Fruit fly (Drosophila melanogaster): Measurements from ENCODE around the gene Met.
"Not testable (repeated sequence)": the region's sequence is repeated elsewhere in the genome, so short reads cannot be mapped to it uniquely, and the experiment has no call there.

DNA sequence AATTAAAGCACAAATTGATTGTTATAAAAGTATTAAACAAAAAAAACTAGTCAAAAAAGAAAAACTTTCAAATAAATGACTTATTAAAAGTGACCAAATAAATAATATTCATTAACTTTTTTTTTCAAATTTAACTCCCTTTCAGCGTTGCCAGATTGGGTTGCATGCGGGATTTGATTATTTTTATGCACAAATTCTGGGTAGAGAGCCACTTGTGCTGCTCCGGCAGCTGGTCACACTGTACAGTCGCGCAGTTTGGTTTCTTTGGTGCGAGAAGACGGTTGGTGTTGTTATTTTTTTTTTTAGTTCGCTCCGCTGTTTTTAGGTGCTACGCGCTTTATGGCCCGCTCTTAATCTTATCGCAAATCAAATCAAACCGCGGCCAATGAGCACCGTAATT is 16.3 kb upstream of the Met start, which contains the start of gene rho-4:
- TF ChIP-seq D19A (tag; optimal IDR thresholded peaks at IDR 0.05); Deaf1 (tag; optimal IDR thresholded peaks at IDR 0.05); fd102C (GFP tag; optimal IDR thresholded peaks at IDR 0.05); crol (GFP tag; IDR thresholded peaks at IDR 0.05); gce (GFP tag; IDR thresholded peaks at IDR 0.05); unc-4 (GFP tag; IDR thresholded peaks at IDR 0.05; ENCODE audit: partially characterized antibody); CG13424 (tag; optimal IDR thresholded peaks at IDR 0.05); pita (GFP tag; optimal IDR thresholded peaks at IDR 0.05): not testable (repeated sequence)
